Worm (Caenorhabditis elegans) whole organism, L4 larva: ENCODE measurements around the gene C13G3.1.

Source experiments
- F26F4.8 ChIP-seq: fragments of 200-800 bp; sonication (Bioruptor generic); conservative IDR thresholded peaks from 2 replicates; pipeline ENCODE4 v1.3.6; 2022; ENCODE audit warnings: missing genetic modification characterization, missing compliant biosample characterization
- F37D6.2 ChIP-seq: sonication (generic microtip); optimal IDR thresholded peaks from 2 replicates; lab custom pipeline; 2016; ENCODE audit warnings: mild to moderate bottlenecking, missing genetic modification characterization, missing compliant biosample characterization
- F44E2.7 ChIP-seq: fragments of 200-800 bp; sonication (Bioruptor generic); IDR thresholded peaks from 2 replicates; pipeline ENCODE4 v2.1.2; 2022; ENCODE audit warnings: missing genetic modification characterization, missing compliant biosample characterization
- F49E8.2 ChIP-seq: sonication (generic microtip); optimal IDR thresholded peaks from 2 replicates; lab custom pipeline; 2016; ENCODE audit warnings: missing compliant biosample characterization, mild to moderate bottlenecking, missing genetic modification characterization, borderline replicate concordance
- R02D3.7 ChIP-seq: fragments of 150-350 bp; sonication (generic microtip); optimal IDR thresholded peaks from 3 replicates; lab custom pipeline; 2014; ENCODE audit warnings: missing biosample characterization, missing genetic modification characterization
- Y5F2A.4 ChIP-seq: fragments of 200-800 bp; sonication (Bioruptor generic); optimal IDR thresholded peaks from 2 replicates; lab custom pipeline; 2018; ENCODE audit warnings: mild to moderate bottlenecking, missing genetic modification characterization, missing compliant biosample characterization
- aha-1 ChIP-seq: fragments of 150-350 bp; peaks from one replicate; lab custom pipeline; 2014; ENCODE audit warnings: missing biosample characterization, missing genetic modification characterization
- ceh-28 ChIP-seq: fragments of 150-350 bp; optimal IDR thresholded peaks from 2 replicates; lab custom pipeline; 2014; ENCODE audit warnings: missing biosample characterization, missing genetic modification reagents, missing genetic modification characterization
- ceh-32 ChIP-seq: sonication (generic microtip); optimal IDR thresholded peaks from 2 replicates; lab custom pipeline; 2016; ENCODE audit warnings: mild to moderate bottlenecking, missing genetic modification characterization, missing compliant biosample characterization; ENCODE audit not compliant: poor library complexity
- daf-16 ChIP-seq, 3 experiments: sonication (generic microtip); optimal IDR thresholded peaks; 2 replicates each; lab custom pipeline; 2016 to 2017; ENCODE audit warnings: missing genetic modification characterization in 3 of 3, missing genetic modification reagents in 3 of 3, mild to moderate bottlenecking in 2 of 3, missing compliant biosample characterization in 2 of 3, missing biosample characterization in 1 of 3, moderate library complexity in 1 of 3
- dpl-1 ChIP-seq: fragments of 150-350 bp; optimal IDR thresholded peaks from 2 replicates; lab custom pipeline; 2014; ENCODE audit warnings: missing biosample characterization, missing genetic modification reagents, missing genetic modification characterization
- duxl-1 ChIP-seq: sonication (generic microtip); optimal IDR thresholded peaks from 2 replicates; lab custom pipeline; 2016; ENCODE audit warnings: mild to moderate bottlenecking, missing genetic modification characterization, moderate library complexity, missing compliant biosample characterization; ENCODE audit not compliant: poor library complexity
- egl-27 ChIP-seq: sonication (generic microtip); optimal IDR thresholded peaks from 3 replicates; lab custom pipeline; 2017; ENCODE audit warnings: missing biosample characterization, missing genetic modification reagents, missing genetic modification characterization
- hlh-11 ChIP-seq: fragments of 200-800 bp; sonication (Bioruptor generic); optimal IDR thresholded peaks from 2 replicates; lab custom pipeline; 2018; ENCODE audit warnings: mild to moderate bottlenecking, missing genetic modification characterization, missing compliant biosample characterization
- hlh-30 ChIP-seq: sonication (generic microtip); optimal IDR thresholded peaks from 2 replicates; lab custom pipeline; 2017; ENCODE audit warnings: antibody characterized with exemption, mild to moderate bottlenecking, missing genetic modification characterization, missing compliant biosample characterization; ENCODE audit not compliant: insufficient read depth
- jun-1 ChIP-seq: fragments of 150-350 bp; optimal IDR thresholded peaks from 2 replicates; lab custom pipeline; 2014; ENCODE audit warnings: missing biosample characterization, missing genetic modification reagents, missing genetic modification characterization
- lim-7 ChIP-seq: fragments of 200-800 bp; sonication (Bioruptor generic); IDR thresholded peaks from 2 replicates; pipeline ENCODE4 v1.3.6; 2022; ENCODE audit warnings: missing genetic modification characterization, missing compliant biosample characterization
- lin-1 ChIP-seq: fragments of 200-800 bp; sonication (Bioruptor generic); IDR thresholded peaks from 2 replicates; pipeline ENCODE4 v1.3.6; 2022; ENCODE audit warnings: missing genetic modification reagents, missing genetic modification characterization, missing compliant biosample characterization
- mep-1 ChIP-seq: fragments of 150-350 bp; sonication (generic microtip); optimal IDR thresholded peaks from 3 replicates; lab custom pipeline; 2014; ENCODE audit warnings: missing biosample characterization, missing genetic modification characterization
- nhr-10 ChIP-seq: fragments of 150-350 bp; optimal IDR thresholded peaks from 2 replicates; lab custom pipeline; 2014; ENCODE audit warnings: missing biosample characterization, missing genetic modification characterization
- nhr-102 ChIP-seq: sonication (generic microtip); optimal IDR thresholded peaks from 2 replicates; lab custom pipeline; 2016; ENCODE audit warnings: mild to moderate bottlenecking, missing genetic modification characterization, moderate library complexity, missing compliant biosample characterization
- nhr-111 ChIP-seq: fragments of 200-800 bp; sonication (Bioruptor generic); optimal IDR thresholded peaks from 2 replicates; lab custom pipeline; 2018; ENCODE audit warnings: mild to moderate bottlenecking, missing genetic modification characterization, missing compliant biosample characterization
- nhr-28 ChIP-seq: fragments of 150-350 bp; optimal IDR thresholded peaks from 2 replicates; lab custom pipeline; 2014; ENCODE audit warnings: missing biosample characterization, missing genetic modification characterization
- nhr-41 ChIP-seq: fragments of 200-800 bp; sonication (Bioruptor generic); IDR thresholded peaks from 2 replicates; pipeline ENCODE4 v1.3.6; 2022; ENCODE audit warnings: missing genetic modification reagents, missing genetic modification characterization, missing compliant biosample characterization
- nhr-48 ChIP-seq: sonication (generic microtip); optimal IDR thresholded peaks from 2 replicates; lab custom pipeline; 2016; ENCODE audit warnings: mild to moderate bottlenecking, missing genetic modification characterization, missing compliant biosample characterization
- nhr-76 ChIP-seq: fragments of 150-350 bp; optimal IDR thresholded peaks from 2 replicates; lab custom pipeline; 2014; ENCODE audit warnings: missing biosample characterization, missing genetic modification characterization
- nhr-77 ChIP-seq: fragments of 150-350 bp; optimal IDR thresholded peaks from 2 replicates; lab custom pipeline; 2014; ENCODE audit warnings: missing biosample characterization, missing genetic modification characterization
- php-3 ChIP-seq: fragments of 200-800 bp; sonication (Bioruptor generic); IDR thresholded peaks from 2 replicates; pipeline ENCODE4 v1.3.6; 2022; ENCODE audit warnings: missing genetic modification reagents, missing genetic modification characterization, missing compliant biosample characterization
- pqm-1 ChIP-seq: sonication (generic microtip); optimal IDR thresholded peaks from 2 replicates; lab custom pipeline; 2017; ENCODE audit warnings: missing biosample characterization, missing genetic modification characterization
- saeg-2 ChIP-seq: fragments of 200-800 bp; sonication (Bioruptor generic); IDR thresholded peaks from 2 replicates; pipeline ENCODE4 v1.3.6; 2022; ENCODE audit warnings: missing genetic modification reagents, missing genetic modification characterization, missing compliant biosample characterization
- skn-1 ChIP-seq: fragments of 150-350 bp; optimal IDR thresholded peaks from 2 replicates; lab custom pipeline; 2014; ENCODE audit warnings: missing biosample characterization, missing genetic modification characterization
- snpc-1.2 ChIP-seq: fragments of 200-800 bp; sonication (Bioruptor generic); IDR thresholded peaks from 2 replicates; pipeline ENCODE4 v1.3.6; 2022; ENCODE audit warnings: missing genetic modification reagents, missing genetic modification characterization, missing compliant biosample characterization
- spr-3 ChIP-seq: fragments of 200-800 bp; sonication (Bioruptor generic); optimal IDR thresholded peaks from 2 replicates; lab custom pipeline; 2018; ENCODE audit warnings: mild to moderate bottlenecking, missing genetic modification characterization, missing compliant biosample characterization
- tra-1 ChIP-seq: fragments of 200-800 bp; sonication (Bioruptor generic); IDR thresholded peaks from 2 replicates; pipeline ENCODE4 v1.3.6; 2022; ENCODE audit warnings: missing genetic modification reagents, missing genetic modification characterization, missing compliant biosample characterization
- unc-62 ChIP-seq, 3 experiments: fragments of 150-350 bp in 1 of 3; sonication (generic microtip); optimal IDR thresholded peaks in 2 of 3; peaks in 1 of 3; 1 replicate in 1 of 3; 2 replicates in 2 of 3; lab custom pipeline; 2014 to 2017; ENCODE audit warnings: missing biosample characterization in 3 of 3, missing genetic modification characterization in 3 of 3, missing genetic modification reagents in 3 of 3, missing genotype in 1 of 3
- zag-1 ChIP-seq: fragments of 150-350 bp; optimal IDR thresholded peaks from 2 replicates; lab custom pipeline; 2014; ENCODE audit warnings: missing biosample characterization, missing genetic modification characterization
- zfp-2 ChIP-seq: sonication (generic microtip); optimal IDR thresholded peaks from 2 replicates; lab custom pipeline; 2016; ENCODE audit warnings: mild to moderate bottlenecking, missing genetic modification characterization, missing compliant biosample characterization

The C13G3.1 gene

ce11 chrV:11022817-11023216 lies 10.6 kb upstream of the C13G3.1 start, which contains the start of the genes C13G3.12 and hot-6:
Gene C13G3.12, minus strand, starts transcription at chrV:11022917.
Gene hot-6, minus strand, starts transcription at chrV:11022937.
- TF ChIP-seq ceh-32, result no peak
- TF ChIP-seq zfp-2 (tag; lab: Kevin White, UChicago), result no peak
- no peak for TF ChIP-seq F49E8.2 (tag; lab: Kevin White, UChicago)
- peak; percentile 86 for TF ChIP-seq aha-1 (tag; lab: Kevin White, UChicago)

- TF ChIP-seq hlh-11 (tag; lab: Kevin White, UChicago), result no peak
- TF ChIP-seq nhr-28 (tag; lab: Kevin White, UChicago), result peak; percentile 69
Observed at ce11 chrV:11016846-11017553, 4.7 kb upstream of the C13G3.1 start.

- TF ChIP-seq nhr-48 (tag; lab: Kevin White, UChicago) (no peak), duxl-1 (no peak), F37D6.2 (tag; lab: Kevin White, UChicago) (no peak), F26F4.8 (no peak), spr-3 (GFP tag; lab: Kevin White, UChicago) (no peak), R02D3.7 (tag; lab: Kevin White, UChicago) (no peak), dpl-1 (no peak), tra-1 (GFP tag; lab: Robert Waterston, UW) (no peak), nhr-76 (no peak)
Observed at ce11 chrV:11014758-11015157, 2.5 kb upstream of the C13G3.1 start.

ce11 chrV:11013179-11013578 lies 914 bp upstream of the C13G3.1 start:
- TF ChIP-seq skn-1 (tag; lab: Kevin White, UChicago), result no peak
- peak in 1 of 2 experiments; percentile 93 for TF ChIP-seq unc-62 (GFP tag; optimal IDR thresholded peaks at IDR 0.05 in 1 of 2; lab: Kevin White, UChicago)
- TF ChIP-seq unc-62 (tag; optimal IDR thresholded peaks at IDR 0.05; lab: Kevin White, UChicago), result no peak

- TF ChIP-seq nhr-28 (tag; lab: Kevin White, UChicago) (peak; percentile 6), zag-1 (no peak), mep-1 (tag; lab: Kevin White, UChicago) (no peak)
Observed at ce11 chrV:11011807-11012206, 458 bp downstream of the C13G3.1 start.

ce11 chrV:11010768-11011167 lies 1.5 kb downstream of the C13G3.1 start:
- no peak for TF ChIP-seq nhr-111 (GFP tag; lab: Kevin White, UChicago)
- TF ChIP-seq, all 104 proteins: peak for 0

- TF ChIP-seq nhr-48 (tag; lab: Kevin White, UChicago), result peak; percentile 77
- peak; percentile 45; the same call in 1 of the 2 replicates for TF ChIP-seq php-3
- no peak for TF ChIP-seq hlh-30 (tag; lab: Kevin White, UChicago)
- peak; percentile 64 for TF ChIP-seq nhr-28 (tag; lab: Kevin White, UChicago)
- TF ChIP-seq ceh-28 (tag; lab: Kevin White, UChicago), result no peak
- no peak for TF ChIP-seq nhr-10 (tag; lab: Kevin White, UChicago)
- TF ChIP-seq lin-1, result no peak
- TF ChIP-seq aha-1 (tag; lab: Kevin White, UChicago), result peak; percentile 58
- TF ChIP-seq lim-7, result no peak
- TF ChIP-seq nhr-77 (tag; lab: Kevin White, UChicago), result peak; percentile 15
- TF ChIP-seq dpl-1, result no peak
- peak; percentile 49 for TF ChIP-seq pqm-1 (tag; lab: Kevin White, UChicago)
- TF ChIP-seq F44E2.7 (GFP tag; lab: Robert Waterston, UW), result no peak
- no peak for TF ChIP-seq daf-16 (GFP tag; optimal IDR thresholded peaks at IDR 0.05; lab: Kevin White, UChicago)
- peak; percentile 86 for TF ChIP-seq daf-16 (tag; optimal IDR thresholded peaks at IDR 0.05; lab: Kevin White, UChicago)
- TF ChIP-seq saeg-2 (GFP tag; lab: Robert Waterston, UW), result no peak
- TF ChIP-seq jun-1 (tag; lab: Kevin White, UChicago), result no peak
- TF ChIP-seq egl-27, result no peak
- no peak for TF ChIP-seq Y5F2A.4 (GFP tag; lab: Kevin White, UChicago)
- peak; percentile 57 for TF ChIP-seq nhr-102
- TF ChIP-seq snpc-1.2, result no peak
- peak in 1 of 2 experiments; percentile 5 for TF ChIP-seq unc-62 (GFP tag; optimal IDR thresholded peaks at IDR 0.05 in 1 of 2; lab: Kevin White, UChicago)
- TF ChIP-seq unc-62 (tag; optimal IDR thresholded peaks at IDR 0.05; lab: Kevin White, UChicago), result no peak
- TF ChIP-seq hlh-11 (tag; lab: Kevin White, UChicago), result peak; percentile 86
- TF ChIP-seq nhr-41 (GFP tag; lab: Robert Waterston, UW), result peak; percentile 69; the same call in 1 of the 2 replicates
Observed at ce11 chrV:11009124-11009524, 3.1 kb downstream of the C13G3.1 start.
